Fruit fly (Drosophila melanogaster): Measurements from ENCODE around the gene Eip74EF.

Eip74EF gene

dm6 chr3L:17651717-17652651 lies 32.9 kb upstream of the Eip74EF start:
- TF ChIP-seq ewg (GFP tag; optimal IDR thresholded peaks at IDR 0.05) (no peak), CG7987 (GFP tag; optimal IDR thresholded peaks at IDR 0.05) (no peak), Ravus (GFP tag; IDR thresholded peaks at IDR 0.05) (no peak), pzg (GFP tag; optimal IDR thresholded peaks at IDR 0.05) (no peak), sug (tag; optimal IDR thresholded peaks at IDR 0.05) (peak; percentile 29), cad (GFP tag; optimal IDR thresholded peaks at IDR 0.05) (no peak), CG2712 (tag; optimal IDR thresholded peaks at IDR 0.05) (peak; percentile 44), Adf1 (GFP tag; IDR thresholded peaks at IDR 0.05) (no peak), z (GFP tag; IDR thresholded peaks at IDR 0.05) (0 out of 3 replicates have a peak, but pooled peaks have one; percentile 40), Dbx (GFP tag; IDR thresholded peaks at IDR 0.05) (no peak), CG9437 (GFP tag; optimal IDR thresholded peaks at IDR 0.05) (peak; percentile 26), bcd (GFP tag; optimal IDR thresholded peaks at IDR 0.05) (no peak), ash1 (GFP tag; optimal IDR thresholded peaks at IDR 0.05) (no peak), Ets65A (GFP tag) (peak; percentile 76), CG14965 (GFP tag; optimal IDR thresholded peaks at IDR 0.05; ENCODE audit: borderline replicate concordance) (no peak), sens (GFP tag) (peak; percentile 69), CG43689 (GFP tag; IDR thresholded peaks at IDR 0.05) (0 out of 2 replicates have a peak, but pooled peaks have one; percentile 19), PHDP (tag; optimal IDR thresholded peaks at IDR 0.05) (peak; percentile 33), dati (GFP tag; IDR thresholded peaks at IDR 0.05) (no peak), CG10274 (GFP tag; optimal IDR thresholded peaks at IDR 0.05) (no peak), Kr (GFP tag; optimal IDR thresholded peaks at IDR 0.05) (no peak), tin (GFP tag; optimal IDR thresholded peaks at IDR 0.05) (no peak), her (GFP tag; optimal IDR thresholded peaks at IDR 0.05) (no peak), jigr1 (GFP tag; IDR thresholded peaks at IDR 0.05) (no peak), CG1024 (GFP tag; IDR thresholded peaks at IDR 0.05) (no peak), Hand (GFP tag; optimal IDR thresholded peaks at IDR 0.05) (no peak), chn (GFP tag; optimal IDR thresholded peaks at IDR 0.05) (no peak), ab (GFP tag; optimal IDR thresholded peaks at IDR 0.05) (no peak), CG15479 (GFP tag; optimal IDR thresholded peaks at IDR 0.05) (peak; percentile 31), dysf (GFP tag; IDR thresholded peaks at IDR 0.05) (peak; percentile 53; the same call in 1 of the 3 replicates), Dref (GFP tag; IDR thresholded peaks at IDR 0.05) (no peak), Dp (GFP tag; optimal IDR thresholded peaks at IDR 0.05) (no peak), Drgx (GFP tag; IDR thresholded peaks at IDR 0.05) (no peak), CG2116 (GFP tag; optimal IDR thresholded peaks at IDR 0.05) (peak; percentile 5), Trl (optimal IDR thresholded peaks at IDR 0.05) (no peak), Trl (GFP tag; optimal IDR thresholded peaks at IDR 0.05) (no peak), fd102C (GFP tag; optimal IDR thresholded peaks at IDR 0.05) (no peak), pan (optimal IDR thresholded peaks at IDR 0.05) (no peak), pan (GFP tag; optimal IDR thresholded peaks at IDR 0.05 in 1 of 2, IDR thresholded peaks at IDR 0.05 in 1 of 2) (no peak), CG12299 (tag; optimal IDR thresholded peaks at IDR 0.05) (no peak), mirr (GFP tag; optimal IDR thresholded peaks at IDR 0.05) (no peak), sob (GFP tag; IDR thresholded peaks at IDR 0.05) (peak; percentile 28; the same call in 1 of the 2 replicates), CG3163 (GFP tag; optimal IDR thresholded peaks at IDR 0.05) (no peak), CG10209 (GFP tag; optimal IDR thresholded peaks at IDR 0.05) (peak; percentile 15), Bteb2 (GFP tag; optimal IDR thresholded peaks at IDR 0.05) (no peak), ato (GFP tag; IDR thresholded peaks at IDR 0.05; ENCODE audit: partially characterized antibody) (no peak), unc-4 (GFP tag; IDR thresholded peaks at IDR 0.05; ENCODE audit: partially characterized antibody) (no peak), CG18011 (GFP tag; optimal IDR thresholded peaks at IDR 0.05) (no peak), gro (GFP tag; optimal IDR thresholded peaks at IDR 0.05) (no peak), Taf1 (GFP tag; IDR thresholded peaks at IDR 0.05) (no peak)
